Worm (Caenorhabditis elegans) whole organism, L4 larva: ENCODE measurements around the gene pfd-2.

ENCODE experiments used
- T20F7.1 ChIP-seq: fragments of 200-800 bp; sonication (Bioruptor generic); optimal IDR thresholded peaks from 2 replicates; lab custom pipeline; 2018; ENCODE audit warnings: mild to moderate bottlenecking, missing genetic modification characterization, missing compliant biosample characterization
- egl-27 ChIP-seq: sonication (generic microtip); optimal IDR thresholded peaks from 3 replicates; lab custom pipeline; 2017; ENCODE audit warnings: missing biosample characterization, missing genetic modification reagents, missing genetic modification characterization
- jun-1 ChIP-seq: fragments of 150-350 bp; optimal IDR thresholded peaks from 2 replicates; lab custom pipeline; 2014; ENCODE audit warnings: missing biosample characterization, missing genetic modification reagents, missing genetic modification characterization

DNA sequence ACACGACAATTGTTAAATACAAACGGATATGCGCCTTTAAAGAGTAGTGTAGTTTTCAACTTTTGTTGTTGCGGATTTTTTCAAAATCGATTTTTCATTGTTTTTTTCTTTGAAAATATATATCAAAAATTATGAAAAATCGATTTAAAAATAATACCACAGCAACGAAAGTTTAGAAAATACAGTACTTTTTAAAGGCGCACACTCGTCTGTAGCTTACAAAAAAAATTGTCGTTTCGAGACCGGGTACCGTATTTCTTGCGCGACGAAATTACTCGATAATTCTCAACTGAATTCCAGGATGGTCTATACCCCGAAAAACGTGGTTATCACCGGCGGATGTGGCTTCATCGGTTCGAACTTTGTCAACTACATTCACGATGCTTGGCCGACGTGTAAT lies 31.7 kb upstream of the pfd-2 start, which contains the start of gene rml-4:
- TF ChIP-seq T20F7.1 (GFP tag; lab: Kevin White, UChicago): no peak
- no peak for TF ChIP-seq egl-27 (tag; lab: Kevin White, UChicago)
- TF ChIP-seq jun-1 (tag; lab: Kevin White, UChicago): no peak
